Fruit fly (Drosophila melanogaster) whole organism, embryonic: ENCODE measurements around the gene CG6830.
A peak's percentile ranks its signal among the peaks of the same experiment; 100 is the strongest.

Experiments
- B-H2 ChIP-seq: fragments of 200-800 bp; sonication (Bioruptor generic); optimal IDR thresholded peaks from 2 replicates; lab custom pipeline; 2018; ENCODE audit warnings: missing biosample characterization, mild to moderate bottlenecking, missing genetic modification characterization
- CG10654 ChIP-seq: fragments of 200-800 bp; sonication (Bioruptor generic); optimal IDR thresholded peaks from 2 replicates; lab custom pipeline; 2016; ENCODE audit warnings: missing biosample characterization, missing genetic modification characterization
- CG10979 ChIP-seq: fragments of 200-800 bp; sonication (Bioruptor generic); optimal IDR thresholded peaks from 2 replicates; lab custom pipeline; 2018; ENCODE audit warnings: missing biosample characterization, mild to moderate bottlenecking, missing genetic modification characterization, moderate library complexity
- CG11398 ChIP-seq: fragments of 200-800 bp; sonication (Bioruptor generic); optimal IDR thresholded peaks from 2 replicates; lab custom pipeline; 2016; ENCODE audit warnings: missing biosample characterization, missing genetic modification characterization
- CG11560 ChIP-seq: fragments of 200-800 bp; sonication (Bioruptor generic); IDR thresholded peaks from 3 replicates; pipeline ENCODE4 v1.3.6; 2022; ENCODE audit warnings: missing biosample characterization, missing genetic modification characterization
- CG12299 ChIP-seq: fragments of 200-800 bp; sonication (Bioruptor generic); optimal IDR thresholded peaks from 2 replicates; lab custom pipeline; 2018; ENCODE audit warnings: missing biosample characterization, mild to moderate bottlenecking, missing genetic modification characterization
- CG12659 ChIP-seq: fragments of 200-800 bp; sonication (Bioruptor generic); optimal IDR thresholded peaks from 3 replicates; lab custom pipeline; 2017; ENCODE audit warnings: mild to moderate bottlenecking, missing biosample characterization, missing genetic modification reagents, missing genetic modification characterization
- CG12769 ChIP-seq: fragments of 200-800 bp; sonication (Bioruptor generic); optimal IDR thresholded peaks from 2 replicates; lab custom pipeline; 2019; ENCODE audit warnings: missing biosample characterization, mild to moderate bottlenecking, missing genetic modification characterization, moderate library complexity
- CG13624 ChIP-seq: fragments of 200-800 bp; sonication (Bioruptor generic); optimal IDR thresholded peaks from 2 replicates; lab custom pipeline; 2016; ENCODE audit warnings: missing biosample characterization, missing genetic modification characterization
- CG17359 ChIP-seq: fragments of 200-800 bp; sonication (Bioruptor generic); optimal IDR thresholded peaks from 3 replicates; lab custom pipeline; 2018; ENCODE audit warnings: missing biosample characterization, mild to moderate bottlenecking, missing genetic modification characterization, moderate library complexity
- CG17802 ChIP-seq: fragments of 200-800 bp; sonication (Bioruptor generic); optimal IDR thresholded peaks from 2 replicates; lab custom pipeline; 2018; ENCODE audit warnings: missing biosample characterization, mild to moderate bottlenecking, missing genetic modification characterization, moderate library complexity
- CG2712 ChIP-seq: fragments of 200-800 bp; optimal IDR thresholded peaks from 3 replicates; lab custom pipeline; 2019; ENCODE audit warnings: missing biosample characterization, mild to moderate bottlenecking, missing genetic modification characterization, moderate library complexity
- CG3065 ChIP-seq: fragments of 200-800 bp; sonication (Bioruptor generic); optimal IDR thresholded peaks from 2 replicates; lab custom pipeline; 2016; ENCODE audit warnings: missing biosample characterization, missing genetic modification characterization
- CG31388 ChIP-seq: fragments of 200-800 bp; sonication (Bioruptor generic); optimal IDR thresholded peaks from 2 replicates; lab custom pipeline; 2016; ENCODE audit warnings: missing biosample characterization, missing genetic modification characterization
- CG3838 ChIP-seq: fragments of 200-800 bp; sonication (Bioruptor generic); optimal IDR thresholded peaks from 3 replicates; lab custom pipeline; 2016; ENCODE audit warnings: missing biosample characterization, missing genetic modification characterization
- CG42726 ChIP-seq: fragments of 200-800 bp; sonication (Bioruptor generic); IDR thresholded peaks from 2 replicates; pipeline ENCODE4 v1.3.6; 2022; ENCODE audit warnings: missing biosample characterization, missing genetic modification characterization; ENCODE audit not compliant: partially characterized antibody
- CG4282 ChIP-seq: fragments of 200-800 bp; sonication (Bioruptor generic); optimal IDR thresholded peaks from 2 replicates; lab custom pipeline; 2016; ENCODE audit warnings: missing biosample characterization, missing genetic modification characterization
- CG4360 ChIP-seq: fragments of 200-800 bp; sonication (Bioruptor generic); IDR thresholded peaks from 2 replicates; pipeline ENCODE4 v1.3.6; 2022; ENCODE audit warnings: missing biosample characterization, missing genetic modification characterization
- CG5953 ChIP-seq: fragments of 200-800 bp; sonication (Bioruptor generic); IDR thresholded peaks from 2 replicates; pipeline ENCODE4 v1.3.6; 2022; ENCODE audit warnings: missing biosample characterization, missing genetic modification characterization
- CG7987 ChIP-seq: fragments of 200-800 bp; sonication (Bioruptor generic); optimal IDR thresholded peaks from 2 replicates; lab custom pipeline; 2018; ENCODE audit warnings: missing biosample characterization, mild to moderate bottlenecking, missing genetic modification characterization, moderate library complexity
- Drgx ChIP-seq: fragments of 200-800 bp; sonication (Bioruptor generic); IDR thresholded peaks from 2 replicates; pipeline ENCODE4 v1.3.6; 2022; ENCODE audit warnings: missing biosample characterization, missing genetic modification characterization
- E2f2 ChIP-seq: fragments of 200-800 bp; sonication (Bioruptor generic); IDR thresholded peaks from 2 replicates; pipeline ENCODE4 v1.3.6; 2022; ENCODE audit warnings: missing biosample characterization, missing genetic modification characterization
- Gsc ChIP-seq: fragments of 200-800 bp; sonication (Bioruptor generic); IDR thresholded peaks from 2 replicates; pipeline ENCODE4 v1.3.6; 2022; ENCODE audit warnings: missing biosample characterization, missing genetic modification characterization
- H2.0 ChIP-seq: fragments of 200-800 bp; sonication (Bioruptor generic); IDR thresholded peaks from 2 replicates; pipeline ENCODE4 v1.3.6; 2022; ENCODE audit warnings: missing biosample characterization, missing genetic modification characterization
- HLH54F ChIP-seq: fragments of 200-800 bp; sonication (Bioruptor generic); optimal IDR thresholded peaks from 3 replicates; lab custom pipeline; 2016; ENCODE audit warnings: missing biosample characterization, missing genetic modification characterization
- HmgD ChIP-seq: fragments of 200-800 bp; sonication (Bioruptor generic); optimal IDR thresholded peaks from 3 replicates; lab custom pipeline; 2016; ENCODE audit warnings: missing biosample characterization, missing genetic modification characterization
- NC2β ChIP-seq: fragments of 200-800 bp; sonication (Bioruptor generic); optimal IDR thresholded peaks from 2 replicates; lab custom pipeline; 2016; ENCODE audit warnings: missing biosample characterization, missing genetic modification characterization
- Neu2 ChIP-seq: fragments of 200-800 bp; sonication (Bioruptor generic); optimal IDR thresholded peaks from 3 replicates; lab custom pipeline; 2016; ENCODE audit warnings: missing biosample characterization, missing genetic modification characterization, borderline replicate concordance
- Side ChIP-seq: fragments of 200-800 bp; sonication (Bioruptor generic); optimal IDR thresholded peaks from 2 replicates; lab custom pipeline; 2016; ENCODE audit warnings: missing biosample characterization, missing genetic modification characterization
- Tbp ChIP-seq: fragments of >200 bp; optimal IDR thresholded peaks from 2 replicates; lab custom pipeline; 2018; ENCODE audit warnings: missing biosample characterization, missing genetic modification characterization
- ap ChIP-seq: fragments of 200-800 bp; sonication (Bioruptor generic); IDR thresholded peaks from 2 replicates; pipeline ENCODE4 v1.3.6; 2022; ENCODE audit warnings: missing biosample characterization, missing genetic modification characterization
- bsh ChIP-seq, 2 experiments: fragments of 200-800 bp; sonication (Bioruptor generic); optimal IDR thresholded peaks; 2 replicates each; lab custom pipeline; 2017 to 2018; ENCODE audit warnings: mild to moderate bottlenecking in 2 of 2, missing biosample characterization in 2 of 2, missing genetic modification characterization in 2 of 2, moderate library complexity in 1 of 2
- cad ChIP-seq: fragments of >200 bp; optimal IDR thresholded peaks from 2 replicates; lab custom pipeline; 2017; ENCODE audit warnings: missing biosample characterization, missing genetic modification characterization
- dm ChIP-seq: fragments of 200-800 bp; sonication (Bioruptor generic); optimal IDR thresholded peaks from 3 replicates; lab custom pipeline; 2016; ENCODE audit warnings: missing biosample characterization, missing genetic modification characterization
- grn ChIP-seq: fragments of 200-800 bp; sonication (Bioruptor generic); optimal IDR thresholded peaks from 3 replicates; lab custom pipeline; 2017; ENCODE audit warnings: missing biosample characterization, missing genetic modification characterization
- gro ChIP-seq: fragments of 200-800 bp; sonication (Bioruptor generic); optimal IDR thresholded peaks from 2 replicates; lab custom pipeline; 2016; ENCODE audit warnings: missing biosample characterization, missing genetic modification characterization
- hb ChIP-seq: fragments of 200-800 bp; sonication (Bioruptor generic); IDR thresholded peaks from 3 replicates; pipeline ENCODE4 v1.3.6; 2022; ENCODE audit warnings: missing biosample characterization, missing genetic modification characterization; ENCODE audit not compliant: partially characterized antibody
- hbn ChIP-seq: fragments of 200-800 bp; sonication (Bioruptor generic); IDR thresholded peaks from 2 replicates; pipeline ENCODE4 v1.3.6; 2022; ENCODE audit warnings: missing biosample characterization, missing genetic modification characterization; ENCODE audit not compliant: partially characterized antibody
- lilli ChIP-seq: fragments of 200-800 bp; sonication (Bioruptor generic); optimal IDR thresholded peaks from 3 replicates; lab custom pipeline; 2016; ENCODE audit warnings: missing biosample characterization, missing genetic modification characterization
- lmd ChIP-seq: fragments of 200-800 bp; sonication (Bioruptor generic); IDR thresholded peaks from 2 replicates; pipeline ENCODE4 v1.3.6; 2022; ENCODE audit warnings: missing biosample characterization, missing genetic modification characterization
- nerfin-1 ChIP-seq: fragments of 200-800 bp; sonication (Bioruptor generic); optimal IDR thresholded peaks from 3 replicates; lab custom pipeline; 2019; ENCODE audit warnings: missing biosample characterization, mild to moderate bottlenecking, missing genetic modification characterization, moderate library complexity
- nmo ChIP-seq: fragments of 200-800 bp; sonication (Bioruptor generic); optimal IDR thresholded peaks from 2 replicates; lab custom pipeline; 2018; ENCODE audit warnings: missing biosample characterization, mild to moderate bottlenecking, missing genetic modification characterization, moderate library complexity
- nom ChIP-seq: fragments of 200-800 bp; sonication (Bioruptor generic); optimal IDR thresholded peaks from 2 replicates; lab custom pipeline; 2017; ENCODE audit warnings: missing biosample characterization, missing genetic modification characterization, mild to moderate bottlenecking, moderate library complexity, missing genetic modification reagents
- peb ChIP-seq: fragments of 200-800 bp; sonication (Bioruptor generic); IDR thresholded peaks from 2 replicates; pipeline ENCODE4 v1.3.6; 2022; ENCODE audit warnings: missing biosample characterization, missing genetic modification characterization
- ranshi ChIP-seq: fragments of 200-800 bp; sonication (Bioruptor generic); IDR thresholded peaks from 2 replicates; pipeline ENCODE4 v1.3.6; 2022; ENCODE audit warnings: missing biosample characterization, missing genetic modification characterization
- repo ChIP-seq: fragments of 200-800 bp; sonication (Bioruptor generic); optimal IDR thresholded peaks from 2 replicates; lab custom pipeline; 2016; ENCODE audit warnings: missing biosample characterization, missing genetic modification characterization
- row ChIP-seq: fragments of 200-800 bp; sonication (Bioruptor generic); IDR thresholded peaks from 3 replicates; pipeline ENCODE4 v1.3.6; 2022; ENCODE audit warnings: missing biosample characterization, missing genetic modification characterization
- seq ChIP-seq: fragments of 200-800 bp; sonication (Bioruptor generic); IDR thresholded peaks from 2 replicates; pipeline ENCODE4 v1.3.6; 2022; ENCODE audit warnings: missing biosample characterization, missing genetic modification characterization
- sisA ChIP-seq: fragments of 200-800 bp; sonication (Bioruptor generic); IDR thresholded peaks from 2 replicates; pipeline ENCODE4 v1.3.6; 2022; ENCODE audit warnings: missing biosample characterization, missing genetic modification characterization
- tll ChIP-seq, 2 experiments: fragments of 200-800 bp in 1 of 2; fragments of >200 bp in 1 of 2; sonication (Bioruptor generic) in 1 of 2; optimal IDR thresholded peaks; 2 replicates each; lab custom pipeline; 2017 to 2019; ENCODE audit warnings: missing biosample characterization in 2 of 2, missing genetic modification characterization in 2 of 2, mild to moderate bottlenecking in 1 of 2, moderate library complexity in 1 of 2
- tna ChIP-seq: fragments of 200-800 bp; sonication (Bioruptor generic); IDR thresholded peaks from 2 replicates; pipeline ENCODE4 v1.3.6; 2022; ENCODE audit warnings: missing biosample characterization, missing genetic modification characterization; ENCODE audit not compliant: partially characterized antibody
- tup ChIP-seq: fragments of 200-800 bp; sonication (Bioruptor generic); optimal IDR thresholded peaks from 2 replicates; lab custom pipeline; 2016; ENCODE audit warnings: missing biosample characterization, mild to moderate bottlenecking, missing genetic modification characterization, moderate library complexity

Gene CG6830

dm6 chr3R:11662617-11663016, 21.5 kb downstream of the CG6830 start (continued):
- TF ChIP-seq CG12659 (no peak), tup (GFP tag; lab: Kevin White, UChicago) (no peak), nerfin-1 (tag; lab: Kevin White, UChicago) (no peak), NC2β (no peak), CG10979 (tag; lab: Kevin White, UChicago) (peak; percentile 4), repo (GFP tag; lab: Kevin White, UChicago) (no peak), CG3065 (GFP tag; lab: Kevin White, UChicago) (no peak), CG12769 (no peak), CG17359 (peak; percentile 34), CG2712 (tag; lab: Kevin White, UChicago) (no peak), grn (GFP tag; lab: Kevin White, UChicago) (peak; percentile 4), Neu2 (GFP tag; lab: Kevin White, UChicago) (no peak), CG5953 (0 out of 2 replicates have a peak, but pooled peaks have one; percentile 51), CG42726 (GFP tag; lab: Robert Waterston, UW) (no peak), B-H2 (no peak), Drgx (GFP tag; lab: Robert Waterston, UW) (peak; percentile 35; the same call in 1 of the 2 replicates), CG13624 (GFP tag; lab: Kevin White, UChicago) (no peak), Side (GFP tag; lab: Kevin White, UChicago) (no peak), CG3838 (no peak), hb (no peak), CG11560 (tag; lab: Robert Waterston, UW) (no peak), tll (GFP tag; optimal IDR thresholded peaks at IDR 0.05; lab: Kevin White, UChicago) (no peak), ranshi (GFP tag; lab: Robert Waterston, UW) (no peak), bsh (GFP tag; optimal IDR thresholded peaks at IDR 0.05; lab: Kevin White, UChicago) (peak in 1 of 2 experiments; percentile 9), seq (GFP tag; lab: Robert Waterston, UW) (no peak), row (GFP tag; lab: Robert Waterston, UW) (0 out of 3 replicates have a peak, but pooled peaks have one; percentile 14), CG11398 (GFP tag; lab: Kevin White, UChicago) (no peak)

DNA sequence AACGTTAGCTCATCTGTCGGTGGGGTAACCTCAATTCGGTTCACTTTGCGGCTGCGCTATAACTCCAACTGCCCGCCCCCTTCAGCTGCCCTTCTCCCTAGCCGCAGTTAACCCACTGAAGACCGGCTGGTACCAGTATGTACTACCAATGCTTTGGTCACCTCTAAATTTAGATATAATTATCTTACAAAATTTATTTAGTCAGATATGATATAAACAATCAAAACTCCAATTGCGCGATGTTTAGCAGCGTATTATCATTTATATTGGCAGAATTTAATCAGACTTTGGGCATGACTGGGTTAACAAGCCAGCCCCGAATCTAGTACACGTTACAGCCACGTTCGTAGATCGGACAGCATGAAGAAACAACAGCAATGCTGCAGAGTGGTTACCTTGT, 22.4 kb downstream of the CG6830 start:
- TF ChIP-seq ap (GFP tag; lab: Robert Waterston, UW), result no peak
- TF ChIP-seq Gsc (GFP tag; lab: Robert Waterston, UW), result no peak
- peak; percentile 41 for TF ChIP-seq sisA (GFP tag; lab: Robert Waterston, UW)
- no peak for TF ChIP-seq Tbp
- TF ChIP-seq tna (GFP tag; lab: Robert Waterston, UW), result no peak
- TF ChIP-seq peb, result no peak
- peak; percentile 21; the same call in 1 of the 2 replicates for TF ChIP-seq E2f2 (GFP tag; lab: Robert Waterston, UW)
- no peak for TF ChIP-seq gro (GFP tag; lab: Kevin White, UChicago)
- TF ChIP-seq CG4360, result no peak
- no peak for TF ChIP-seq HLH54F (GFP tag; lab: Kevin White, UChicago)
- TF ChIP-seq CG4282 (GFP tag; lab: Kevin White, UChicago), result no peak
- no peak for TF ChIP-seq HmgD (GFP tag; lab: Kevin White, UChicago)
- TF ChIP-seq lilli (GFP tag; lab: Kevin White, UChicago), result no peak
- TF ChIP-seq lmd (GFP tag; lab: Robert Waterston, UW), result peak; percentile 40
- no peak for TF ChIP-seq hbn (GFP tag; lab: Robert Waterston, UW)
- no peak for TF ChIP-seq CG12299 (tag; lab: Kevin White, UChicago)
- TF ChIP-seq nom (GFP tag; lab: Kevin White, UChicago), result no peak
- no peak for TF ChIP-seq CG7987 (GFP tag; lab: Kevin White, UChicago)
- no peak for TF ChIP-seq dm (GFP tag; lab: Kevin White, UChicago)
- TF ChIP-seq cad, result no peak
- TF ChIP-seq CG10654, result peak; percentile 4
- TF ChIP-seq nmo (GFP tag; lab: Kevin White, UChicago), result peak; percentile 54
- no peak for TF ChIP-seq CG17802
- peak; percentile 8; the same call in 1 of the 2 replicates for TF ChIP-seq H2.0 (GFP tag; lab: Robert Waterston, UW)
- TF ChIP-seq CG31388 (GFP tag; lab: Kevin White, UChicago), result no peak
